Fruit fly (Drosophila melanogaster): ENCODE results near the gene CG5641.

DNA sequence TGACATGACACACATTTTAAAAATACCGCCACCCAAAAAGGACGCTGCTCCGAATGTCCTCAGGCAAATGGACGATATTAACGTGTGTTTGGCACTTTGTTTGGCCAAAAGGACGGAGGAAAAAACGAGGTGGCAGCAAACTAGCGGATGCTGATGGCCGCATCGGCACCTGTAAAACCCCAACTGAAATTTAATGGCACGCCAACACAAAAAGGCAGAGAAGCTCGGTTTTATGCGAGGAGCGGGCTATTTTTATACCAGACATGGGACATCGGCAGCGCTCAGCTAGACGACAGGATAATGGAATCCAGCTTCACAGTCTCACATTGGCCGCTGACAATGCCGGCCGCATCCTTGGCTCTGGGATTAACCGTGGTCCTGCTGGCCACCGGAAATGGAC is 43.1 kb downstream of the CG5641 start, which contains the start of gene Sol1:
- TF ChIP-seq CG6808 (GFP tag; optimal IDR thresholded peaks at IDR 0.05) (no peak), spab (GFP tag; optimal IDR thresholded peaks at IDR 0.05) (no peak), vri (GFP tag; optimal IDR thresholded peaks at IDR 0.05) (no peak), Hr4 (GFP tag; optimal IDR thresholded peaks at IDR 0.05) (no peak), eg (GFP tag; IDR thresholded peaks at IDR 0.05) (no peak), Sox102F (GFP tag; optimal IDR thresholded peaks at IDR 0.05) (no peak), dac (GFP tag; optimal IDR thresholded peaks at IDR 0.05) (no peak), achi (GFP tag; optimal IDR thresholded peaks at IDR 0.05) (no peak), CG8119 (GFP tag; IDR thresholded peaks at IDR 0.05) (no peak), Smox (GFP tag; optimal IDR thresholded peaks at IDR 0.05) (no peak), CG32006 (GFP tag; optimal IDR thresholded peaks at IDR 0.05) (no peak), CG10631 (GFP tag; optimal IDR thresholded peaks at IDR 0.05) (no peak), Hr39 (GFP tag; optimal IDR thresholded peaks at IDR 0.05) (no peak)
